Fruit fly (Drosophila melanogaster): ENCODE measurements around the gene CG7914.

DNA sequence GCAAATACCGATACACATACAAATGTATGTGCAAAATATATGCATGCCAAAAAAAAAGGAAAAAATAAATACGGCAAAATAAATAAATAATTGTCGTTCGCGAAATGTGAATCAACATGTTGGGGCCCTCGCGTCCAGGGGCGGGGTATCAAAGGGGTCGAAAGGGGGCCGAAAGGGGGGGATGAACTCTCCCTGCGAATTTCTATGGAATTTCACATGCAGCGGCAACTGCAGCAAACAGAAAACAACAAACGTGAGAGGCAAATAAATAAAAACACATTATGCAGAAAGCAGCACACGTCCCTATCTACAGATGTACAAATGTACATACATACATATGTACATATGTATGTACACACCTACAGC lies 43.8 kb downstream of the CG7914 start:
- no peak for TF ChIP-seq CG4496 (GFP tag; IDR thresholded peaks at IDR 0.05)
- no peak for TF ChIP-seq CG14655 (GFP tag; optimal IDR thresholded peaks at IDR 0.05)
- no peak for TF ChIP-seq CG8301 (tag; optimal IDR thresholded peaks at IDR 0.05)
- TF ChIP-seq CG15710 (tag; optimal IDR thresholded peaks at IDR 0.05): no peak
- no peak for TF ChIP-seq Pif1A (GFP tag; optimal IDR thresholded peaks at IDR 0.05)
- TF ChIP-seq Snoo (tag; optimal IDR thresholded peaks at IDR 0.05): no peak
- no peak for TF ChIP-seq CG13204 (GFP tag; optimal IDR thresholded peaks at IDR 0.05)
- TF ChIP-seq CG10348 (GFP tag; IDR thresholded peaks at IDR 0.05): no peak
- TF ChIP-seq CG12605 (GFP tag; IDR thresholded peaks at IDR 0.05): no peak
- TF ChIP-seq CG8159 (tag; optimal IDR thresholded peaks at IDR 0.05): no peak
- no peak for TF ChIP-seq EcR (GFP tag; optimal IDR thresholded peaks at IDR 0.05)
- TF ChIP-seq rn (GFP tag; IDR thresholded peaks at IDR 0.05): no peak
